Fruit fly (Drosophila melanogaster) whole organism, embryonic: ENCODE results near the gene Notum.

Experiments used
- Adf1 ChIP-seq: fragments of 200-800 bp; sonication (Bioruptor generic); IDR thresholded peaks from 2 replicates; pipeline ENCODE4 v1.3.6; 2022; ENCODE audit warnings: missing biosample characterization, missing genetic modification characterization
- Atf-2 ChIP-seq: fragments of 200-800 bp; sonication (Bioruptor generic); optimal IDR thresholded peaks from 2 replicates; lab custom pipeline; 2016; ENCODE audit warnings: missing biosample characterization, missing genetic modification characterization
- CG10543 ChIP-seq: fragments of 200-800 bp; sonication (Bioruptor generic); optimal IDR thresholded peaks from 3 replicates; lab custom pipeline; 2017; ENCODE audit warnings: missing biosample characterization, mild to moderate bottlenecking, missing genetic modification characterization, moderate library complexity
- CG10654 ChIP-seq: fragments of 200-800 bp; sonication (Bioruptor generic); optimal IDR thresholded peaks from 2 replicates; lab custom pipeline; 2016; ENCODE audit warnings: missing biosample characterization, missing genetic modification characterization
- CG12299 ChIP-seq: fragments of 200-800 bp; sonication (Bioruptor generic); optimal IDR thresholded peaks from 2 replicates; lab custom pipeline; 2018; ENCODE audit warnings: missing biosample characterization, mild to moderate bottlenecking, missing genetic modification characterization
- CG17612 ChIP-seq: fragments of 200-800 bp; sonication (Bioruptor generic); IDR thresholded peaks from 2 replicates; pipeline ENCODE4 v1.3.6; 2022; ENCODE audit warnings: missing biosample characterization, missing genetic modification characterization
- CG17802 ChIP-seq: fragments of 200-800 bp; sonication (Bioruptor generic); optimal IDR thresholded peaks from 2 replicates; lab custom pipeline; 2018; ENCODE audit warnings: missing biosample characterization, mild to moderate bottlenecking, missing genetic modification characterization, moderate library complexity
- CG2120 ChIP-seq: fragments of 200-800 bp; sonication (Bioruptor generic); optimal IDR thresholded peaks from 3 replicates; lab custom pipeline; 2016; ENCODE audit warnings: missing biosample characterization, missing genetic modification characterization
- CG3407 ChIP-seq: fragments of 200-800 bp; sonication (Bioruptor generic); optimal IDR thresholded peaks from 2 replicates; lab custom pipeline; 2018; ENCODE audit warnings: missing biosample characterization, mild to moderate bottlenecking, missing genetic modification characterization
- CG4282 ChIP-seq: fragments of 200-800 bp; sonication (Bioruptor generic); optimal IDR thresholded peaks from 2 replicates; lab custom pipeline; 2016; ENCODE audit warnings: missing biosample characterization, missing genetic modification characterization
- CG4404 ChIP-seq: fragments of 200-800 bp; sonication (Bioruptor generic); IDR thresholded peaks from 2 replicates; pipeline ENCODE4 v1.3.6; 2022; ENCODE audit warnings: missing biosample characterization, missing genetic modification characterization
- CG7745 ChIP-seq: fragments of 200-800 bp; sonication (Bioruptor generic); optimal IDR thresholded peaks from 2 replicates; lab custom pipeline; 2018; ENCODE audit warnings: missing biosample characterization, mild to moderate bottlenecking, missing genetic modification characterization, moderate library complexity
- CG8281 ChIP-seq: fragments of 200-800 bp; sonication (Bioruptor generic); optimal IDR thresholded peaks from 2 replicates; lab custom pipeline; 2018; ENCODE audit warnings: missing biosample characterization, mild to moderate bottlenecking, missing genetic modification characterization, moderate library complexity
- CG8290 ChIP-seq, 3 experiments: fragments of 200-800 bp; sonication (Bioruptor generic); optimal IDR thresholded peaks; 2 replicates each; lab custom pipeline; 2016 to 2019; ENCODE audit warnings: missing biosample characterization in 3 of 3, missing genetic modification characterization in 3 of 3, mild to moderate bottlenecking in 2 of 3, moderate library complexity in 1 of 3
- CkIIα-i1 ChIP-seq: fragments of 200-800 bp; sonication (Bioruptor generic); IDR thresholded peaks from 2 replicates; pipeline ENCODE4 v1.3.6; 2022; ENCODE audit warnings: missing biosample characterization, missing genetic modification characterization
- Dll ChIP-seq: fragments of 200-800 bp; sonication (Bioruptor generic); IDR thresholded peaks from 4 replicates; pipeline ENCODE4 v1.3.6; 2022; ENCODE audit warnings: missing biosample characterization, missing genetic modification characterization; ENCODE audit not compliant: partially characterized antibody
- Drgx ChIP-seq: fragments of 200-800 bp; sonication (Bioruptor generic); IDR thresholded peaks from 2 replicates; pipeline ENCODE4 v1.3.6; 2022; ENCODE audit warnings: missing biosample characterization, missing genetic modification characterization
- Fer3 ChIP-seq: fragments of 200-800 bp; sonication (Bioruptor generic); optimal IDR thresholded peaks from 2 replicates; lab custom pipeline; 2018; ENCODE audit warnings: missing biosample characterization, mild to moderate bottlenecking, missing genetic modification characterization, moderate library complexity
- GATAe ChIP-seq: fragments of 200-800 bp; sonication (Bioruptor generic); conservative IDR thresholded peaks from 2 replicates; pipeline ENCODE4 v1.3.6; 2022; ENCODE audit warnings: missing biosample characterization, missing genetic modification characterization
- Hsf ChIP-seq: fragments of 200-800 bp; sonication (Bioruptor generic); optimal IDR thresholded peaks from 3 replicates; lab custom pipeline; 2016; ENCODE audit warnings: missing biosample characterization, missing genetic modification characterization
- Lim3 ChIP-seq: fragments of 200-800 bp; sonication (Bioruptor generic); IDR thresholded peaks from 2 replicates; pipeline ENCODE4 v1.3.6; 2022; ENCODE audit warnings: missing biosample characterization, missing genetic modification characterization
- Meics ChIP-seq: fragments of 200-800 bp; sonication (Bioruptor generic); optimal IDR thresholded peaks from 2 replicates; lab custom pipeline; 2017; ENCODE audit warnings: missing biosample characterization, mild to moderate bottlenecking, missing genetic modification characterization
- Mes4 ChIP-seq: fragments of 200-800 bp; sonication (Bioruptor generic); optimal IDR thresholded peaks from 2 replicates; lab custom pipeline; 2016; ENCODE audit warnings: missing biosample characterization, missing genetic modification characterization
- Oaz ChIP-seq: fragments of 200-800 bp; sonication (Bioruptor generic); IDR thresholded peaks from 2 replicates; pipeline ENCODE4 v1.3.6; 2022; ENCODE audit warnings: missing biosample characterization, missing genetic modification characterization
- Oli ChIP-seq: fragments of 200-800 bp; sonication (Bioruptor generic); optimal IDR thresholded peaks from 2 replicates; lab custom pipeline; 2018; ENCODE audit warnings: missing biosample characterization, mild to moderate bottlenecking, missing genetic modification characterization, moderate library complexity
- TFAM ChIP-seq: fragments of 200-800 bp; sonication (Bioruptor generic); optimal IDR thresholded peaks from 2 replicates; lab custom pipeline; 2017; ENCODE audit warnings: missing biosample characterization, missing genetic modification characterization, inconsistent platforms
- YL-1 ChIP-seq: fragments of 200-800 bp; sonication (Bioruptor generic); optimal IDR thresholded peaks from 3 replicates; lab custom pipeline; 2017; ENCODE audit warnings: missing biosample characterization, mild to moderate bottlenecking, missing genetic modification characterization
- abd-A ChIP-seq: fragments of 200-800 bp; sonication (Bioruptor generic); optimal IDR thresholded peaks from 3 replicates; lab custom pipeline; 2019; ENCODE audit warnings: missing biosample characterization, mild to moderate bottlenecking, missing genetic modification characterization, moderate library complexity
- ara ChIP-seq: fragments of 200-800 bp; sonication (Bioruptor generic); IDR thresholded peaks from 2 replicates; pipeline ENCODE4 v1.3.6; 2022; ENCODE audit warnings: missing biosample characterization, missing genetic modification characterization
- crc ChIP-seq: fragments of 200-800 bp; sonication (Bioruptor generic); optimal IDR thresholded peaks from 2 replicates; lab custom pipeline; 2016; ENCODE audit warnings: missing biosample characterization, missing genetic modification characterization
- crol ChIP-seq: fragments of 200-800 bp; sonication (Bioruptor generic); IDR thresholded peaks from 2 replicates; pipeline ENCODE4 v1.3.6; 2022; ENCODE audit warnings: missing biosample characterization, missing genetic modification characterization
- dysf ChIP-seq: fragments of 200-800 bp; sonication (Bioruptor generic); IDR thresholded peaks from 3 replicates; pipeline ENCODE4 v1.3.6; 2022; ENCODE audit warnings: missing biosample characterization, missing genetic modification characterization
- en ChIP-seq: fragments of 200-800 bp; sonication (Bioruptor generic); optimal IDR thresholded peaks from 2 replicates; lab custom pipeline; 2016; ENCODE audit warnings: missing biosample characterization, missing genetic modification characterization
- exex ChIP-seq: fragments of 200-800 bp; sonication (Bioruptor generic); optimal IDR thresholded peaks from 4 replicates; lab custom pipeline; 2018; ENCODE audit warnings: missing biosample characterization, mild to moderate bottlenecking, missing genetic modification characterization, moderate library complexity
- fd3F ChIP-seq: fragments of 200-800 bp; sonication (Bioruptor generic); optimal IDR thresholded peaks from 2 replicates; lab custom pipeline; 2018; ENCODE audit warnings: missing biosample characterization, mild to moderate bottlenecking, missing genetic modification characterization, moderate library complexity
- fd64A ChIP-seq: fragments of 200-800 bp; sonication (Bioruptor generic); optimal IDR thresholded peaks from 3 replicates; lab custom pipeline; 2018; ENCODE audit warnings: missing biosample characterization, mild to moderate bottlenecking, missing genetic modification characterization
- fru ChIP-seq: fragments of >200 bp; optimal IDR thresholded peaks from 2 replicates; lab custom pipeline; 2017
- gem ChIP-seq: fragments of 200-800 bp; sonication (Bioruptor generic); optimal IDR thresholded peaks from 2 replicates; lab custom pipeline; 2019; ENCODE audit warnings: missing biosample characterization, mild to moderate bottlenecking, missing genetic modification characterization, moderate library complexity
- kah ChIP-seq: fragments of 200-800 bp; sonication (Bioruptor generic); optimal IDR thresholded peaks from 2 replicates; lab custom pipeline; 2018; ENCODE audit warnings: missing biosample characterization, mild to moderate bottlenecking, missing genetic modification characterization
- mld ChIP-seq: fragments of 200-800 bp; sonication (Bioruptor generic); IDR thresholded peaks from 3 replicates; pipeline ENCODE4 v1.3.6; 2022; ENCODE audit warnings: missing biosample characterization, missing genetic modification characterization; ENCODE audit not compliant: partially characterized antibody
- nom ChIP-seq: fragments of 200-800 bp; sonication (Bioruptor generic); optimal IDR thresholded peaks from 2 replicates; lab custom pipeline; 2017; ENCODE audit warnings: missing biosample characterization, missing genetic modification characterization, mild to moderate bottlenecking, moderate library complexity, missing genetic modification reagents
- pho ChIP-seq: fragments of 200-800 bp; sonication (Bioruptor generic); optimal IDR thresholded peaks from 2 replicates; lab custom pipeline; 2016; ENCODE audit warnings: missing biosample characterization, missing genetic modification characterization
- prd ChIP-seq, 3 experiments: fragments of >200 bp in 2 of 3; fragments of 200-800 bp in 1 of 3; sonication (Bioruptor generic) in 1 of 3; optimal IDR thresholded peaks in 2 of 3; IDR thresholded peaks in 1 of 3; 2 replicates in 2 of 3; 3 replicates in 1 of 3; pipeline versions ENCODE4 v1.3.6 to Lab custom; 2017 to 2022; ENCODE audit warnings: missing biosample characterization in 1 of 3, missing genetic modification characterization in 1 of 3
- pros ChIP-seq: fragments of 200-800 bp; sonication (Bioruptor generic); optimal IDR thresholded peaks from 3 replicates; lab custom pipeline; 2019; ENCODE audit warnings: missing biosample characterization, mild to moderate bottlenecking, missing genetic modification characterization, moderate library complexity
- psq ChIP-seq: fragments of 200-800 bp; sonication (Bioruptor generic); optimal IDR thresholded peaks from 2 replicates; lab custom pipeline; 2017; ENCODE audit warnings: missing biosample characterization, missing genetic modification characterization
- pum ChIP-seq: fragments of 200-800 bp; sonication (Bioruptor generic); optimal IDR thresholded peaks from 2 replicates; lab custom pipeline; 2016; ENCODE audit warnings: missing biosample characterization, missing genetic modification characterization
- sqz ChIP-seq: fragments of 200-800 bp; sonication (Bioruptor generic); optimal IDR thresholded peaks from 3 replicates; lab custom pipeline; 2018; ENCODE audit warnings: missing biosample characterization, mild to moderate bottlenecking, missing genetic modification characterization
- tin ChIP-seq: fragments of 200-800 bp; sonication (Bioruptor generic); optimal IDR thresholded peaks from 3 replicates; lab custom pipeline; 2016; ENCODE audit warnings: missing biosample characterization, missing genetic modification characterization
- wdn ChIP-seq: fragments of 200-800 bp; sonication (Bioruptor generic); IDR thresholded peaks from 2 replicates; pipeline ENCODE4 v1.3.6; 2022; ENCODE audit warnings: missing biosample characterization, missing genetic modification characterization

The Notum gene

dm6 chr3L:15982783-15983432 is 40.4 kb upstream of the Notum start, which contains the start of the genes brm and Arl1 (continued):
- TF ChIP-seq Adf1 (peak; percentile 91), CG3407 (GFP tag; lab: Kevin White, UChicago) (peak; percentile 94), CkIIα-i1 (GFP tag; lab: Robert Waterston, UW) (peak; percentile 92), TFAM (GFP tag; lab: Kevin White, UChicago) (peak; percentile 80), Oaz (GFP tag; lab: Robert Waterston, UW) (peak; percentile 99), YL-1 (GFP tag; lab: Kevin White, UChicago) (peak; percentile 99), sqz (GFP tag; lab: Kevin White, UChicago) (peak; percentile 98), CG2120 (GFP tag; lab: Kevin White, UChicago) (peak; percentile 97), Meics (GFP tag; lab: Kevin White, UChicago) (peak; percentile 98), fd3F (GFP tag; lab: Kevin White, UChicago) (peak; percentile 98), fru (lab: Kevin White, UChicago) (no peak), en (peak; percentile 20), CG10654 (GFP tag; lab: Kevin White, UChicago) (peak; percentile 97), crc (GFP tag; lab: Kevin White, UChicago) (peak; percentile 75), pum (GFP tag; lab: Kevin White, UChicago) (peak; percentile 88), CG17612 (GFP tag; lab: Robert Waterston, UW) (peak; percentile 98), nom (GFP tag; lab: Kevin White, UChicago) (peak; percentile 91), Mes4 (peak; percentile 31), Oli (tag; lab: Kevin White, UChicago) (peak; percentile 97), Lim3 (GFP tag; lab: Robert Waterston, UW) (peak; percentile 95), dysf (GFP tag; lab: Robert Waterston, UW) (peak; percentile 100), pros (GFP tag; lab: Kevin White, UChicago) (peak; percentile 76), abd-A (no peak), exex (peak; percentile 94), CG17802 (tag; lab: Kevin White, UChicago) (peak; percentile 93), gem (tag; lab: Kevin White, UChicago) (peak; percentile 99), psq (GFP tag; lab: Kevin White, UChicago) (peak; percentile 94), Dll (GFP tag; lab: Robert Waterston, UW) (peak; percentile 59; the same call in 2 of the 4 replicates), Drgx (GFP tag; lab: Robert Waterston, UW) (peak; percentile 99), tin (GFP tag; lab: Kevin White, UChicago) (peak; percentile 98), CG7745 (tag; lab: Kevin White, UChicago) (peak; percentile 33), Atf-2 (peak; percentile 73), fd64A (GFP tag; lab: Kevin White, UChicago) (peak; percentile 89), ara (GFP tag; lab: Robert Waterston, UW) (peak; percentile 99), CG8281 (peak; percentile 91), CG4282 (peak; percentile 51), CG12299 (tag; lab: Kevin White, UChicago) (peak; percentile 95), kah (peak; percentile 92), CG10543 (peak; percentile 99), pho (GFP tag; lab: Kevin White, UChicago) (peak; percentile 91), prd (optimal IDR thresholded peaks at IDR 0.05; lab: Kevin White, UChicago) (no peak), prd (GFP tag; IDR thresholded peaks at IDR 0.05; lab: Robert Waterston, UW) (peak; percentile 99), wdn (GFP tag; lab: Robert Waterston, UW) (peak; percentile 97), Fer3 (tag; lab: Kevin White, UChicago) (peak; percentile 99), GATAe (GFP tag; lab: Robert Waterston, UW) (peak; percentile 99), CG4404 (GFP tag; lab: Robert Waterston, UW) (peak; percentile 99), mld (GFP tag; lab: Robert Waterston, UW) (no peak), crol (GFP tag; lab: Robert Waterston, UW) (peak; percentile 76), Hsf (GFP tag; lab: Kevin White, UChicago) (peak; percentile 94), CG8290 (GFP tag; optimal IDR thresholded peaks at IDR 0.05; lab: Kevin White, UChicago) (peak; percentile 96), CG8290 (tag; optimal IDR thresholded peaks at IDR 0.05; lab: Kevin White, UChicago) (peak; percentile 79 to 91)
